Fruit fly (Drosophila melanogaster): Measurements from ENCODE around the gene CG5004.

Gene CG5004

DNA sequence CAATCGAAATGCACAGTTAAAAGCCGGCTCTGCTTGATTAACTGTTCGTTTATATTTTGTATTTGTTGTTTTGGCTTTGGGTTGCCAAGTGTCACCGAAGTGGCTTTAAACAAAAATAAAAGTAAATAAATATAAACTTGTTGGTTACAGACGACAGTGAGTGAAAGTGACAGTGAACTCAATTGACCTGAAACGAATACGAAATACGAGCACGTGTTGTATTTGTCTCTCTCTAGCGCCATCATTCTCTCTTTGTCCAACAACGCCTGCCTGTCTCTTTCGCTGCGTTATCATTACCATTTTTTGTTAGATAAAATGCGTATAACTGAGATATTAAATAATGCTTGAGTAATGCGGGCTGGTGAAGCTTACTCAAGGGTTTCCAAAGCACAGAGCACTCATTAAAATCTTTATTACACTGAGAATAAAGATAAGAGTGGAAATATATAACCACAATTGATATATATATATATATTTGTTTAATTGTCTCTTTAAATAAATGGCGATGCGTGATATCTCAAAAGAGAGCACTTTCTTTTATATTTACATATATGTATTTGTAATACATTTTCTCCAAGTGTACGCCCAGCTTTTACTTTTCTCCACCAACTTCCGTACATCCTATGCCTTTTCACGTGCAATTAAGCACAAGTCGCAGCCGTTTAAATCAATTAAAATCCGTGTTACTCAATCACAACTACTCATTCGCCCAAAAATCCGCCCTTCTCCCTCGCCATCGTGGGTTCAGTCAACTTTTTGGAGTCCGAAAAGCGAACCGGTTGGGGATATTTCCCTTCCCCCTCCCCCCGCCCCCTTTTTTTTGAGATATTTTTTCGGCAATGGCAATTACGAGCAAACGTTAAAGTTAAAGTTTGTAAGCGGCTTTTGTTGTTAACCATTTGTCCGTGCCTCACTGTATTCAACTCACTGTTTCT lies 74.1 kb downstream of the CG5004 start:
- no peak for TF ChIP-seq CG17612 (GFP tag; IDR thresholded peaks at IDR 0.05)
- TF ChIP-seq Camta (GFP tag; optimal IDR thresholded peaks at IDR 0.05) = no peak
- TF ChIP-seq NC2β (GFP tag; optimal IDR thresholded peaks at IDR 0.05) = no peak
- TF ChIP-seq da (GFP tag; optimal IDR thresholded peaks at IDR 0.05) = no peak
- TF ChIP-seq CG34376 (GFP tag; optimal IDR thresholded peaks at IDR 0.05) = no peak
- no peak for TF ChIP-seq CG34224 (GFP tag; IDR thresholded peaks at IDR 0.05; ENCODE audit: partially characterized antibody)
- TF ChIP-seq CG32772 (GFP tag; IDR thresholded peaks at IDR 0.05) = no peak
- peak; percentile 8 for TF ChIP-seq fd3F (GFP tag; optimal IDR thresholded peaks at IDR 0.05)
- TF ChIP-seq CG8478 (optimal IDR thresholded peaks at IDR 0.05) = no peak
- no peak for TF ChIP-seq pros (GFP tag; optimal IDR thresholded peaks at IDR 0.05)
- no peak for TF ChIP-seq CG1529 (GFP tag; optimal IDR thresholded peaks at IDR 0.05)
- no peak for TF ChIP-seq dan (GFP tag; IDR thresholded peaks at IDR 0.05)
- TF ChIP-seq Myb (GFP tag; optimal IDR thresholded peaks at IDR 0.05) = no peak
- TF ChIP-seq CG16863 (GFP tag; optimal IDR thresholded peaks at IDR 0.05) = no peak
- TF ChIP-seq shn (GFP tag; optimal IDR thresholded peaks at IDR 0.05) = no peak
- peak; percentile 6 for TF ChIP-seq CG1233 (GFP tag; optimal IDR thresholded peaks at IDR 0.05)
- peak; percentile 63 for TF ChIP-seq vvl (GFP tag; IDR thresholded peaks at IDR 0.05)
- no peak for TF ChIP-seq CG4282 (GFP tag; optimal IDR thresholded peaks at IDR 0.05)
- peak; percentile 18 for TF ChIP-seq Xbp1 (GFP tag; optimal IDR thresholded peaks at IDR 0.05)
- TF ChIP-seq sqz (GFP tag; optimal IDR thresholded peaks at IDR 0.05) = no peak
- TF ChIP-seq Atf6 (GFP tag; IDR thresholded peaks at IDR 0.05) = no peak
- no peak for TF ChIP-seq Oaz (GFP tag; IDR thresholded peaks at IDR 0.05)
- no peak for TF ChIP-seq Deaf1 (tag; optimal IDR thresholded peaks at IDR 0.05)
- no peak for TF ChIP-seq Scr (GFP tag; IDR thresholded peaks at IDR 0.05; ENCODE audit: partially characterized antibody)
- no peak for TF ChIP-seq cg (GFP tag; optimal IDR thresholded peaks at IDR 0.05)
- TF ChIP-seq PHDP (tag; optimal IDR thresholded peaks at IDR 0.05) = peak; percentile 34
- no peak for TF ChIP-seq Sry-δ (GFP tag; optimal IDR thresholded peaks at IDR 0.05)
- no peak for TF ChIP-seq zfh2 (GFP tag; optimal IDR thresholded peaks at IDR 0.05)
- peak; percentile 57 for TF ChIP-seq CG2712 (tag; optimal IDR thresholded peaks at IDR 0.05)
- 0 out of 2 replicates have a peak, but pooled peaks have one; percentile 28 for TF ChIP-seq ttk (GFP tag; IDR thresholded peaks at IDR 0.05)
- no peak for TF ChIP-seq Bgb (GFP tag; IDR thresholded peaks at IDR 0.05; ENCODE audit: partially characterized antibody)
- no peak for TF ChIP-seq lilli (GFP tag; optimal IDR thresholded peaks at IDR 0.05)
- peak; percentile 47 for TF ChIP-seq dmrt99B (tag; optimal IDR thresholded peaks at IDR 0.05)
- no peak for TF ChIP-seq sima (GFP tag; optimal IDR thresholded peaks at IDR 0.05)
- TF ChIP-seq Rx (GFP tag; IDR thresholded peaks at IDR 0.05) = no peak
- TF ChIP-seq CG15601 (tag; optimal IDR thresholded peaks at IDR 0.05) = peak; percentile 4
- no peak for TF ChIP-seq Drgx (GFP tag; IDR thresholded peaks at IDR 0.05)
- TF ChIP-seq Hr3 (GFP tag; optimal IDR thresholded peaks at IDR 0.05) = no peak
- no peak for TF ChIP-seq ATbp (GFP tag; optimal IDR thresholded peaks at IDR 0.05)
- TF ChIP-seq lola (GFP tag; optimal IDR thresholded peaks at IDR 0.05) = no peak
- TF ChIP-seq NFAT (GFP tag; IDR thresholded peaks at IDR 0.05) = no peak
- no peak for TF ChIP-seq sd (tag; optimal IDR thresholded peaks at IDR 0.05)
- peak; percentile 61 for TF ChIP-seq CG11504 (tag; optimal IDR thresholded peaks at IDR 0.05)
- TF ChIP-seq slbo (GFP tag; IDR thresholded peaks at IDR 0.05) = no peak
- TF ChIP-seq CG13287 (GFP tag; IDR thresholded peaks at IDR 0.05; ENCODE audit: partially characterized antibody) = no peak
- no peak for TF ChIP-seq dimm (GFP tag; IDR thresholded peaks at IDR 0.05)
- TF ChIP-seq pan (optimal IDR thresholded peaks at IDR 0.05) = no peak
- no peak for TF ChIP-seq pan (GFP tag; optimal IDR thresholded peaks at IDR 0.05 in 1 of 2, IDR thresholded peaks at IDR 0.05 in 1 of 2)
- no peak for TF ChIP-seq unc-4 (GFP tag; IDR thresholded peaks at IDR 0.05; ENCODE audit: partially characterized antibody)
- TF ChIP-seq Xrp1 (GFP tag; IDR thresholded peaks at IDR 0.05) = peak; percentile 45; the same call in 1 of the 2 replicates

Data from whole organism, embryonic.